Worm (Caenorhabditis elegans) whole organism, L4 larva: ENCODE measurements around the gene spc-1.

Source experiments
- F49E8.2 ChIP-seq: sonication (generic microtip); optimal IDR thresholded peaks from 2 replicates; lab custom pipeline; 2016; ENCODE audit warnings: missing compliant biosample characterization, mild to moderate bottlenecking, missing genetic modification characterization, borderline replicate concordance
- skn-1 ChIP-seq: fragments of 150-350 bp; optimal IDR thresholded peaks from 2 replicates; lab custom pipeline; 2014; ENCODE audit warnings: missing biosample characterization, missing genetic modification characterization
- ztf-11 ChIP-seq: fragments of 150-350 bp; optimal IDR thresholded peaks from 2 replicates; lab custom pipeline; 2014; ENCODE audit warnings: missing biosample characterization, missing genetic modification characterization

- TF ChIP-seq ztf-11 (no peak), F49E8.2 (tag; lab: Kevin White, UChicago) (no peak), skn-1 (no peak)
These were observed 39.2 kb downstream of the spc-1 start for ce11 chrX:3087647-3088046.
